Worm (Caenorhabditis elegans) whole organism, midembryonic: ENCODE results near the gene C54F6.19.

ENCODE experiments used
- T22C8.4 ChIP-seq: fragments of 200-800 bp; sonication (Bioruptor generic); IDR thresholded peaks from 2 replicates; pipeline ENCODE4 v1.3.6; 2022; ENCODE audit warnings: missing genetic modification characterization, missing compliant biosample characterization
- cog-1 ChIP-seq: sonication (generic microtip); optimal IDR thresholded peaks from 2 replicates; lab custom pipeline; 2016; ENCODE audit warnings: missing genetic modification characterization, missing compliant biosample characterization
- flt-1 ChIP-seq: fragments of 200-800 bp; sonication (Bioruptor generic); IDR thresholded peaks from 2 replicates; pipeline ENCODE4 v1.3.6; 2022; ENCODE audit warnings: missing genetic modification characterization, missing compliant biosample characterization
- klf-2 ChIP-seq: fragments of 200-800 bp; sonication (Bioruptor generic); conservative IDR thresholded peaks from 2 replicates; pipeline ENCODE4 v1.3.6; 2022; ENCODE audit warnings: missing genetic modification reagents, missing genetic modification characterization, missing compliant biosample characterization
- med-1 ChIP-seq: sonication (generic microtip); optimal IDR thresholded peaks from 2 replicates; lab custom pipeline; 2017; ENCODE audit warnings: missing genetic modification characterization, mild to moderate bottlenecking, missing compliant biosample characterization, antibody characterized with exemption, missing genetic modification reagents; ENCODE audit not compliant: insufficient read depth
- ref-1 ChIP-seq: fragments of 200-800 bp; sonication (Bioruptor generic); conservative IDR thresholded peaks from 2 replicates; pipeline ENCODE4 v1.3.6; 2022; ENCODE audit warnings: missing genetic modification reagents, missing genetic modification characterization, missing compliant biosample characterization
- tab-1 ChIP-seq: fragments of 200-800 bp; sonication (Bioruptor generic); IDR thresholded peaks from 2 replicates; pipeline ENCODE4 v1.3.6; 2022; ENCODE audit warnings: missing genetic modification characterization, missing compliant biosample characterization
- ztf-23 ChIP-seq: fragments of 200-800 bp; sonication (Bioruptor generic); IDR thresholded peaks from 2 replicates; pipeline ENCODE4 v1.3.6; 2022; ENCODE audit warnings: missing genetic modification reagents, missing genetic modification characterization, missing compliant biosample characterization
- ztf-29 ChIP-seq: fragments of 200-800 bp; sonication (Bioruptor generic); IDR thresholded peaks from 2 replicates; pipeline ENCODE4 v1.3.6; 2022; ENCODE audit warnings: missing genetic modification reagents, missing genetic modification characterization, missing compliant biosample characterization

- no peak for TF ChIP-seq med-1 (GFP tag; lab: Kevin White, UChicago)
- TF ChIP-seq ztf-23 (GFP tag; lab: Robert Waterston, UW), result no peak
- no peak for TF ChIP-seq flt-1
- TF ChIP-seq klf-2 (GFP tag; lab: Robert Waterston, UW), result no peak
- TF ChIP-seq tab-1 (GFP tag; lab: Robert Waterston, UW), result no peak
- no peak for TF ChIP-seq ztf-29 (GFP tag; lab: Robert Waterston, UW)
- no peak for TF ChIP-seq cog-1 (tag; lab: Kevin White, UChicago)
- TF ChIP-seq ref-1 (GFP tag; lab: Robert Waterston, UW), result no peak
- TF ChIP-seq T22C8.4 (GFP tag; lab: Robert Waterston, UW), result no peak
Measured at ce11 chrV:7528816-7529215, 16.5 kb upstream of the C54F6.19 start, which contains the start of gene C54F6.5.
